Fruit fly (Drosophila melanogaster): Measurements from ENCODE around the gene Doc3.

Gene Doc3

DNA sequence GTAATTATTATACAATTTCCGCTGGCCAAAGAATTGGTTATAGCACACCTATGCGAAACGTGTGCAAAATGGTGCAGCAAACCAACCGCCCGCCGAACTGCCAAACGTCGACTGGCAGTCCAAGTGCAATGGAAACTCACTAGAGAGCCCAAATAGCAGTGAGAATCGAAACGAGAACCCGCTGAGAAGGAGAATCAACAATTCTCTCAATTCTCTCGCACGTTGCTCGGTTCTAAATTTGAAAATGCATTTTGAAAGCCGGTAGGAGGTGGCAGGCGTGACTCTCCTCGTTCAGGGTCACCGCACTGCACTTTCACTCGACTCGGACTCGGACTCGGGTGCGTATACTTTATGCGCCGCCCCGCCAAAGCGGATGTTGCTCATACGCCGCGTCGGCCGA is 25.2 kb upstream of the Doc3 start, which contains the start of gene CG5644:
CG5644 (minus strand) TSS at position 101 of the 400 bp plus-strand sequence.
- no peak for TF ChIP-seq lz (GFP tag; optimal IDR thresholded peaks at IDR 0.05)

DNA sequence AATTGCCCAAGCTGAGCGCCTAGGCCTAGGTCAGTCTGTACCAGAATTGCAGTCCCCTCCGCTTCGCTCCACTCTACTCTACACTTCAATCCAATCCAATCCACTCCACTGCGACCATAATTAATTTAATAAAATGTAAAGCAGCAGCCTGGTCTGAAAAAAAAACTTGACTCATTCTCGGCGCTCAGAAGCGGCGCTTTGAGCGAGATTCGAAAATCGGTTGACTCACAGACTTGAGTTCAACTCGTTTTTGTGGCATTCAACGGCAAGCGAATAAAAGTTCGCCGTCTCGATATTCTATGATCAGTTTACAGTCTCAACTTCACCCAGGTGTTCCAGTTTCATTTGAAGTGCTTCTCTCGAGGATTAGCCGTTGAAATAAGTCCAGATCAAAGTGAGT is 23.5 kb upstream of the Doc3 start, which contains the start of gene CG13314:
CG13314 (plus strand) TSS at position 301 of the 400 bp plus-strand sequence.
- TF ChIP-seq net (GFP tag; optimal IDR thresholded peaks at IDR 0.05) (no peak), salr (GFP tag; optimal IDR thresholded peaks at IDR 0.05) (no peak), Sox15 (GFP tag; optimal IDR thresholded peaks at IDR 0.05) (no peak), CG3919 (GFP tag; optimal IDR thresholded peaks at IDR 0.05) (no peak), Ets96B (tag; optimal IDR thresholded peaks at IDR 0.05) (no peak), CG31627 (GFP tag; optimal IDR thresholded peaks at IDR 0.05) (no peak), CG7368 (GFP tag; optimal IDR thresholded peaks at IDR 0.05) (no peak), Eip93F (GFP tag; optimal IDR thresholded peaks at IDR 0.05) (no peak), CG16779 (tag; optimal IDR thresholded peaks at IDR 0.05) (no peak), CG6276 (GFP tag; optimal IDR thresholded peaks at IDR 0.05) (no peak), Hr4 (GFP tag; optimal IDR thresholded peaks at IDR 0.05) (no peak), Eip78C (GFP tag) (no peak), lz (GFP tag; optimal IDR thresholded peaks at IDR 0.05) (no peak), Sox102F (GFP tag; optimal IDR thresholded peaks at IDR 0.05) (no peak), Ets21C (GFP tag; optimal IDR thresholded peaks at IDR 0.05) (no peak), Blimp-1 (GFP tag; optimal IDR thresholded peaks at IDR 0.05) (no peak), CG11762 (GFP tag; optimal IDR thresholded peaks at IDR 0.05; ENCODE audit: insufficient read depth) (no peak), fkh (GFP tag; optimal IDR thresholded peaks at IDR 0.05) (no peak)

DNA sequence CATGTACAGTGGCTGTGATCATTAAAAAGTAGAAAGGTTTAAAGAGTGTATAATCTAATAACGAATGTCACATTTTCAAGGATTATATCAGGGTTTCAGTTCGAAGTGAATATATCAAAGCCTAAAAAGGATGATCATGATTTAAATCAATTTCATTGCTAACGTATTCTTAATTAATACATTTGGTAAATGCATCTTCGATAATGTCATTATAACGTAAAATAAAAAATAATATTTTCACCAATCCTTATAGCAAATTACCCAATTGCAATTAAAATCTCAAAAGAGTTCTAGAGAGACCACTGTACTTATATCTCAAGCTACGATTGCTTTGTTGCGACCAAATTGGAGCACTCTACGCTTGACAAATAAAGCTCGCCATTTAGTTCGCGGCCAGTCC is 23.0 kb upstream of the Doc3 start:
- TF ChIP-seq Eip78C (GFP tag) (peak; percentile 79), svp (GFP tag) (peak; percentile 75), dac (GFP tag; optimal IDR thresholded peaks at IDR 0.05) (no peak), fd85E (GFP tag; optimal IDR thresholded peaks at IDR 0.05) (no peak)

DNA sequence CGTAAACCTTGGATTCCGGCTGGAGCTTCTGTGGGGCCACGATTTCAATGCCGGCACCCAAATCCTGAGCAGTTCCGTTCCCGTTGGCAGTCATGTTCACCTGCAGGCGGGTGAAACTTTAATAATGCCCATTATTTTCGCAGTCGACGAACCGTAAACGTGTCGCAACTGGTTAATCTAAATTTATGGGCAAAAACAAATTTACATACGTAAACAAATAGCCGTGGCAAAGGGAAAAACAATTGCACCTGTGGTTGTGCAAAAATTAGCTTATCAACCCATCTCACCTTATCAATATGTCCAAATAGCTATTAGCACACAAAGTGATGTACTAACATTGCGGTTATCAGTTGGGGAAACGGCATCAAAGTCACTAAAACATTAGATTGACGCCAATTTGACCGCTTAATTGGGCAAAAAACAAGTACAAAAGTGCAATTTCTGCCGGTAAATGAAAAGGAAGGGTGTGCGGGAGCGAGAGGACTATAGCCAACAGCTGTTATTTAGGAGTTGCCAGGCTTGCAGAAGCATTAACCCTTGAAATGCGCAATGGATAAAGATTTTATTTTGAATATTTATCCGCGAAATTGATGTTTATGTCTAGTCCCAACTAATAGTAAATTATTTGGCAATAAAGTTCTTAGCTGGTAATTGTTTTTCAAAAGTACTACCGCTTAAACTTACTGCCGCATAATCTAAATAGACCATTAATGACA is 19.7 kb upstream of the Doc3 start:
- TF ChIP-seq eg (GFP tag; IDR thresholded peaks at IDR 0.05) (no peak), CG32006 (GFP tag; optimal IDR thresholded peaks at IDR 0.05) (no peak), OdsH (GFP tag; optimal IDR thresholded peaks at IDR 0.05) (no peak), CG34406 (GFP tag; optimal IDR thresholded peaks at IDR 0.05) (no peak), spab (GFP tag; optimal IDR thresholded peaks at IDR 0.05) (no peak), CG3919 (GFP tag; optimal IDR thresholded peaks at IDR 0.05) (no peak), CG3032 (tag; optimal IDR thresholded peaks at IDR 0.05) (peak; percentile 15), Sox14 (GFP tag; optimal IDR thresholded peaks at IDR 0.05) (peak; percentile 13), esn (GFP tag; optimal IDR thresholded peaks at IDR 0.05) (peak; percentile 41), CG10631 (GFP tag; optimal IDR thresholded peaks at IDR 0.05) (no peak), vri (GFP tag; optimal IDR thresholded peaks at IDR 0.05) (no peak), Hr39 (GFP tag; optimal IDR thresholded peaks at IDR 0.05) (no peak), fkh (GFP tag; optimal IDR thresholded peaks at IDR 0.05) (no peak), CG11762 (GFP tag; optimal IDR thresholded peaks at IDR 0.05; ENCODE audit: insufficient read depth) (no peak), Eip75B (GFP tag; optimal IDR thresholded peaks at IDR 0.05) (peak; percentile 41), CG31627 (GFP tag; optimal IDR thresholded peaks at IDR 0.05) (peak; percentile 21), lz (GFP tag; optimal IDR thresholded peaks at IDR 0.05) (peak; percentile 12), CG8119 (GFP tag; IDR thresholded peaks at IDR 0.05) (no peak), CG6276 (GFP tag; optimal IDR thresholded peaks at IDR 0.05) (no peak), Ets21C (GFP tag; optimal IDR thresholded peaks at IDR 0.05) (no peak), Eip78C (GFP tag) (no peak), Smox (GFP tag; optimal IDR thresholded peaks at IDR 0.05) (no peak), CG8319 (GFP tag; optimal IDR thresholded peaks at IDR 0.05) (no peak), pdm3 (GFP tag; optimal IDR thresholded peaks at IDR 0.05) (no peak), acj6 (GFP tag; optimal IDR thresholded peaks at IDR 0.05) (no peak), CG16779 (tag; optimal IDR thresholded peaks at IDR 0.05) (no peak), Ets96B (tag; optimal IDR thresholded peaks at IDR 0.05) (no peak), svp (GFP tag) (peak; percentile 71), CG4318 (GFP tag; optimal IDR thresholded peaks at IDR 0.05) (no peak), CG11902 (GFP tag; optimal IDR thresholded peaks at IDR 0.05) (no peak), Eip93F (GFP tag; optimal IDR thresholded peaks at IDR 0.05) (no peak), Lpt (GFP tag; optimal IDR thresholded peaks at IDR 0.05) (no peak), CG9139 (GFP tag; optimal IDR thresholded peaks at IDR 0.05) (no peak), Gug (GFP tag; IDR thresholded peaks at IDR 0.05) (no peak)

Measured in whole organism, prepupa.